Worm (Caenorhabditis elegans) whole organism, L2 larva: ENCODE measurements around the gene atg-10.
A peak's percentile ranks its signal among the peaks of the same experiment; 100 is the strongest.

ENCODE experiments used
- C34F6.9 ChIP-seq: fragments of 150-350 bp; optimal IDR thresholded peaks from 2 replicates; lab custom pipeline; 2014; ENCODE audit warnings: missing biosample characterization, missing genetic modification characterization
- F13H6.1 ChIP-seq: sonication (generic microtip); optimal IDR thresholded peaks from 2 replicates; lab custom pipeline; 2016; ENCODE audit warnings: missing genetic modification characterization, missing compliant biosample characterization
- R02D3.7 ChIP-seq: fragments of 150-350 bp; optimal IDR thresholded peaks from 2 replicates; lab custom pipeline; 2014; ENCODE audit warnings: missing biosample characterization, missing genetic modification characterization
- Y55F3AM.14 ChIP-seq: fragments of 200-800 bp; sonication (Bioruptor generic); optimal IDR thresholded peaks from 2 replicates; lab custom pipeline; 2018; ENCODE audit warnings: mild to moderate bottlenecking, missing genetic modification characterization, missing compliant biosample characterization
- aly-2 ChIP-seq: fragments of 150-350 bp; optimal IDR thresholded peaks from 2 replicates; lab custom pipeline; 2014; ENCODE audit warnings: missing biosample characterization, missing genetic modification characterization
- blmp-1 ChIP-seq: sonication (generic microtip); optimal IDR thresholded peaks from 2 replicates; lab custom pipeline; 2017; ENCODE audit warnings: missing genetic modification characterization, mild to moderate bottlenecking, missing compliant biosample characterization, antibody characterized with exemption, moderate library complexity; ENCODE audit not compliant: insufficient read depth
- ceh-82 ChIP-seq: fragments of 150-350 bp; optimal IDR thresholded peaks from 2 replicates; lab custom pipeline; 2014; ENCODE audit warnings: missing biosample characterization, missing genetic modification characterization
- crh-2 ChIP-seq: sonication (generic microtip); optimal IDR thresholded peaks from 2 replicates; lab custom pipeline; 2017; ENCODE audit warnings: missing biosample characterization, missing genetic modification characterization
- dmd-4 ChIP-seq: sonication (generic microtip); optimal IDR thresholded peaks from 2 replicates; lab custom pipeline; 2017; ENCODE audit warnings: missing biosample characterization, missing genetic modification characterization
- egl-27 ChIP-seq: sonication (generic microtip); optimal IDR thresholded peaks from 3 replicates; lab custom pipeline; 2017; ENCODE audit warnings: missing biosample characterization, missing genetic modification reagents, missing genetic modification characterization
- elt-3 ChIP-seq: sonication (generic microtip); optimal IDR thresholded peaks from 2 replicates; lab custom pipeline; 2017; ENCODE audit warnings: missing biosample characterization, missing genetic modification characterization
- fos-1 ChIP-seq: fragments of 150-350 bp; optimal IDR thresholded peaks from 2 replicates; lab custom pipeline; 2014; ENCODE audit warnings: missing biosample characterization, missing genetic modification characterization
- lin-39 ChIP-seq: fragments of 150-350 bp; optimal IDR thresholded peaks from 2 replicates; lab custom pipeline; 2014; ENCODE audit warnings: missing biosample characterization, missing genetic modification reagents, missing genetic modification characterization
- lsy-2 ChIP-seq, 2 experiments: fragments of 150-350 bp in 1 of 2; sonication (generic microtip) in 1 of 2; optimal IDR thresholded peaks; 2 replicates each; lab custom pipeline; 2014 to 2017; ENCODE audit warnings: missing biosample characterization in 2 of 2, missing genetic modification characterization in 2 of 2
- mab-5 ChIP-seq: fragments of 150-350 bp; optimal IDR thresholded peaks from 2 replicates; lab custom pipeline; 2014; ENCODE audit warnings: missing biosample characterization, missing genetic modification characterization
- mdl-1 ChIP-seq, 2 experiments: fragments of 150-350 bp in 1 of 2; sonication (generic microtip) in 1 of 2; optimal IDR thresholded peaks; 2 replicates each; lab custom pipeline; 2017; ENCODE audit warnings: missing biosample characterization in 2 of 2, missing genetic modification characterization in 2 of 2
- nhr-10 ChIP-seq: sonication (generic microtip); optimal IDR thresholded peaks from 2 replicates; lab custom pipeline; 2017; ENCODE audit warnings: missing biosample characterization, missing genetic modification characterization
- nhr-12 ChIP-seq: fragments of 150-350 bp; optimal IDR thresholded peaks from 2 replicates; lab custom pipeline; 2014; ENCODE audit warnings: missing biosample characterization, missing genetic modification characterization
- nhr-129 ChIP-seq: fragments of 150-350 bp; optimal IDR thresholded peaks from 2 replicates; lab custom pipeline; 2014; ENCODE audit warnings: missing biosample characterization, missing genetic modification characterization
- nhr-21 ChIP-seq: fragments of 150-350 bp; optimal IDR thresholded peaks from 2 replicates; lab custom pipeline; 2014; ENCODE audit warnings: missing biosample characterization, missing genetic modification characterization
- nhr-237 ChIP-seq: fragments of 150-350 bp; optimal IDR thresholded peaks from 2 replicates; lab custom pipeline; 2014; ENCODE audit warnings: missing biosample characterization, missing genetic modification characterization
- nhr-25 ChIP-seq: fragments of 150-350 bp; sonication (generic microtip); optimal IDR thresholded peaks from 3 replicates; lab custom pipeline; 2014; ENCODE audit warnings: missing biosample characterization, missing genetic modification characterization
- nhr-6 ChIP-seq: fragments of 150-350 bp; optimal IDR thresholded peaks from 2 replicates; lab custom pipeline; 2014; ENCODE audit warnings: missing biosample characterization, missing genetic modification characterization
- nhr-77 ChIP-seq: fragments of 150-350 bp; optimal IDR thresholded peaks from 2 replicates; lab custom pipeline; 2014; ENCODE audit warnings: missing biosample characterization, missing genetic modification characterization
- sem-4 ChIP-seq: fragments of 150-350 bp; optimal IDR thresholded peaks from 2 replicates; lab custom pipeline; 2014; ENCODE audit warnings: missing biosample characterization, missing genetic modification reagents, missing genetic modification characterization
- sma-3 ChIP-seq: sonication (generic microtip); optimal IDR thresholded peaks from 2 replicates; lab custom pipeline; 2016; ENCODE audit warnings: missing genetic modification reagents, missing genetic modification characterization, missing compliant biosample characterization
- sma-9 ChIP-seq, 2 experiments: fragments of 150-350 bp in 1 of 2; sonication (generic microtip) in 1 of 2; optimal IDR thresholded peaks; 2 replicates each; lab custom pipeline; 2014 to 2016; ENCODE audit warnings: missing genetic modification characterization in 2 of 2, mild to moderate bottlenecking in 1 of 2, missing biosample characterization in 1 of 2, missing compliant biosample characterization in 1 of 2, missing genetic modification reagents in 1 of 2, moderate library complexity in 1 of 2
- snpc-4 ChIP-seq: fragments of 150-350 bp; optimal IDR thresholded peaks from 2 replicates; lab custom pipeline; 2014; ENCODE audit warnings: missing biosample characterization, missing genetic modification characterization
- unc-39 ChIP-seq: fragments of 150-350 bp; optimal IDR thresholded peaks from 2 replicates; lab custom pipeline; 2014; ENCODE audit warnings: missing biosample characterization, missing genetic modification characterization
- unc-55 ChIP-seq: fragments of 150-350 bp; sonication (generic microtip); optimal IDR thresholded peaks from 3 replicates; lab custom pipeline; 2014; ENCODE audit warnings: missing biosample characterization, missing genetic modification reagents, missing genetic modification characterization
- ztf-1 ChIP-seq: fragments of 200-800 bp; sonication (Bioruptor generic); conservative IDR thresholded peaks from 2 replicates; pipeline ENCODE4 v1.3.6; 2022; ENCODE audit warnings: missing genetic modification characterization, missing compliant biosample characterization
- ztf-4 ChIP-seq: fragments of 150-350 bp; optimal IDR thresholded peaks from 2 replicates; lab custom pipeline; 2014; ENCODE audit warnings: missing biosample characterization, missing genetic modification characterization

Gene atg-10

ce11 chrII:8643627-8644356 is 15.1 kb upstream of the atg-10 start:
- TF ChIP-seq dmd-4 (tag; lab: Kevin White, UChicago) (no peak), F13H6.1 (peak; percentile 20)

DNA sequence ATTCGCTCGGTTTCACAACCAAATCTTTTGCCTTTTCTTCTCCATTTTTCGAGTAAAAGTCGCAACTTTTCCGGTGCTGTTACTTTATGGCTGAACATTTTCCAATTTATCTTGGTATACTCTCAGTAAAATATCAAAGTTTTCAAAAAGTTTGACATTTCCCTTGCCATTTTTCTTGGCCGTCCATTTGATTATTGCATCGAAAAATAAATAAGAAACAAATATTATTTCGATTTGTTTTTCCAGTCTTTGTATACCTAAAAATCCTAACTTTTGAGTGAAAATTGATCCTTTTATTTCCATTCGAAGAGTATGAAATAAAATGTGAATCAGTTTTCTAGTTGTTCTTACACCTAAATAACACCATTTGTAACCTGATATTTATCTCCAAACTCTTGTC is 12.5 kb upstream of the atg-10 start:
- TF ChIP-seq fos-1 (no peak), lin-39 (no peak), nhr-77 (tag; lab: Kevin White, UChicago) (no peak), R02D3.7 (tag; lab: Kevin White, UChicago) (no peak), sem-4 (tag; lab: Kevin White, UChicago) (no peak)

- TF ChIP-seq nhr-77 (tag; lab: Kevin White, UChicago) (no peak), unc-55 (no peak), nhr-12 (tag; lab: Kevin White, UChicago) (no peak), nhr-237 (no peak), sem-4 (tag; lab: Kevin White, UChicago) (no peak), lin-39 (no peak)
- TF ChIP-seq, all 48 proteins: peak for 0
Observed at ce11 chrII:8648843-8649242, 10.1 kb upstream of the atg-10 start.

ce11 chrII:8650644-8651159 is 8.2 kb upstream of the atg-10 start, which contains the start of gene pyr-1:
TSS of gene pyr-1 (plus strand) at chrII:8651109.
- TF ChIP-seq C34F6.9 (tag; lab: Kevin White, UChicago) = peak; percentile 67
- TF ChIP-seq nhr-21 (tag; lab: Kevin White, UChicago) = no peak
- TF ChIP-seq snpc-4 (tag; lab: Kevin White, UChicago) = no peak
- TF ChIP-seq nhr-129 = peak; percentile 53
- TF ChIP-seq sma-3 (GFP tag; lab: Kevin White, UChicago) = peak; percentile 20
- TF ChIP-seq crh-2 (tag; lab: Kevin White, UChicago) = peak; percentile 3
- TF ChIP-seq sma-9 (GFP tag; optimal IDR thresholded peaks at IDR 0.05; lab: Kevin White, UChicago) = peak; percentile 46
- TF ChIP-seq sma-9 (tag; optimal IDR thresholded peaks at IDR 0.05; lab: Kevin White, UChicago) = no peak
- TF ChIP-seq ceh-82 = no peak
- no peak for TF ChIP-seq F13H6.1
- TF ChIP-seq nhr-12 (tag; lab: Kevin White, UChicago) = no peak
- no peak for TF ChIP-seq unc-39 (tag; lab: Kevin White, UChicago)
- TF ChIP-seq lin-39 = no peak
- TF ChIP-seq, all 48 proteins: peak for 5

DNA sequence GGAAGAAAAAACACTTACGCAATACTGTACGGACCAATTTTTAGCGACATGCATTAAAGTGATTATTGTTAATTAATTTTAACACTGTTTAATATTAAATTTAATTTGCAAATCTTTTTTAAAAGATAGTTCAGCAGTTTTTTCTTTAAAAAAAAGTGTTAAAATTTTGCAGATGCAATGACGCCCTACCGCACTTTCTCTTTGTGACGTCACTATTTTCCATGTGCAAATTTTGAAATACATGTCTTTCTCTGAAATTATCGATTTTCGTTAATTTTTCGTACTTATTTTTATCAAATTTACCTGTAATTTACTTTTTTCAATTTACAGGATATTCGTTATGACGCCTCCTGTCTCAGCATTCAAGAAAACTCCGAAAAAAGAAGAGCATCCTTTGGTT is 2.6 kb downstream of the atg-10 start, which contains the start of the genes piga-1 and eif-2Bepsilon:
TSS of gene piga-1 (minus strand) at position 174 of the 400 bp plus-strand sequence.
TSS of gene eif-2Bepsilon (plus strand) at position 331 of the 400 bp plus-strand sequence.
- no peak for TF ChIP-seq mab-5 (tag; lab: Kevin White, UChicago)
- peak; percentile 21 for TF ChIP-seq fos-1
- TF ChIP-seq ztf-1 (GFP tag; lab: Robert Waterston, UW) = no peak
- no peak for TF ChIP-seq sma-3 (GFP tag; lab: Kevin White, UChicago)
- TF ChIP-seq egl-27 = no peak
- no peak for TF ChIP-seq nhr-10 (tag; lab: Kevin White, UChicago)
- no peak for TF ChIP-seq snpc-4 (tag; lab: Kevin White, UChicago)
- TF ChIP-seq unc-39 (tag; lab: Kevin White, UChicago) = no peak
- TF ChIP-seq nhr-237 = no peak
- TF ChIP-seq crh-2 (tag; lab: Kevin White, UChicago) = peak; percentile 72
- TF ChIP-seq lsy-2 (tag; optimal IDR thresholded peaks at IDR 0.05; lab: Kevin White, UChicago) = peak in 1 of 2 experiments; percentile 74
- no peak for TF ChIP-seq dmd-4 (tag; lab: Kevin White, UChicago)
- TF ChIP-seq elt-3 (tag; lab: Kevin White, UChicago) = no peak
- TF ChIP-seq nhr-25 (tag; lab: Kevin White, UChicago) = no peak
- no peak for TF ChIP-seq nhr-21 (tag; lab: Kevin White, UChicago)
- TF ChIP-seq Y55F3AM.14 (GFP tag; lab: Kevin White, UChicago) = no peak
- peak; percentile 84 for TF ChIP-seq unc-55
- no peak for TF ChIP-seq sem-4 (tag; lab: Kevin White, UChicago)
- TF ChIP-seq sma-9 (GFP tag; optimal IDR thresholded peaks at IDR 0.05; lab: Kevin White, UChicago) = peak; percentile 21
- no peak for TF ChIP-seq sma-9 (tag; optimal IDR thresholded peaks at IDR 0.05; lab: Kevin White, UChicago)
- peak; percentile 48 for TF ChIP-seq nhr-129
- no peak for TF ChIP-seq ztf-4 (tag; lab: Kevin White, UChicago)
- no peak for TF ChIP-seq F13H6.1
- no peak for TF ChIP-seq nhr-12 (tag; lab: Kevin White, UChicago)
- peak; percentile 24 for TF ChIP-seq nhr-6 (tag; lab: Kevin White, UChicago)
- TF ChIP-seq blmp-1 (tag; lab: Kevin White, UChicago) = no peak
- TF ChIP-seq C34F6.9 (tag; lab: Kevin White, UChicago) = peak; percentile 88
- no peak for TF ChIP-seq aly-2
- peak in 1 of 2 experiments; percentile 1 for TF ChIP-seq mdl-1 (tag; optimal IDR thresholded peaks at IDR 0.05; lab: Kevin White, UChicago)
- TF ChIP-seq ceh-82 = no peak
